Worm (Caenorhabditis elegans) whole organism, L4/young adult: ENCODE results near the gene T26E4.7.

Source experiments
- W03F9.2 ChIP-seq: fragments of 150-350 bp; optimal IDR thresholded peaks from 2 replicates; lab custom pipeline; 2014; ENCODE audit warnings: missing biosample characterization, missing genetic modification characterization
- him-1 ChIP-seq: sonication (generic microtip); optimal IDR thresholded peaks from 2 replicates; lab custom pipeline; 2016; ENCODE audit warnings: missing genotype, missing genetic modification reagents, missing genetic modification characterization, missing compliant biosample characterization

ce11 chrV:15810446-15810845 is 17.1 kb downstream of the T26E4.7 start, which contains the start of gene F54B8.1:
- TF ChIP-seq him-1 (tag; lab: Kevin White, UChicago) = no peak
- TF ChIP-seq W03F9.2 (tag; lab: Kevin White, UChicago) = no peak
